Fruit fly (Drosophila melanogaster) S2 (cell line): ENCODE results near the gene CG7115.

Experiments used
- CG8478 ChIP-seq: fragments of >200 bp; optimal IDR thresholded peaks from 2 replicates; lab custom pipeline; 2018
- CTCF ChIP-seq, 2 experiments: fragments of >200 bp; optimal IDR thresholded peaks; 2 replicates each; lab custom pipeline; 2018

CG7115 gene

dm6 chr2L:7807563-7807962 is 13.4 kb upstream of the CG7115 start:
- TF ChIP-seq CG8478 (no peak), CTCF (optimal IDR thresholded peaks at IDR 0.05; lab: Kevin White, UChicago) (no peak)

- no peak for TF ChIP-seq CG8478
- peak; percentile 73 to 76 for TF ChIP-seq CTCF (optimal IDR thresholded peaks at IDR 0.05; lab: Kevin White, UChicago)
These were observed 11.9 kb upstream of the CG7115 start for dm6 chr2L:7808886-7809698.

- TF ChIP-seq CTCF (optimal IDR thresholded peaks at IDR 0.05; lab: Kevin White, UChicago) (no peak), CG8478 (no peak)
These were observed 11.3 kb upstream of the CG7115 start for dm6 chr2L:7809699-7810088.

dm6 chr2L:7810519-7810918 is 10.4 kb upstream of the CG7115 start, which contains the start of gene Cdc14:
Gene Cdc14 (minus strand): TSS chr2L:7810703.
- TF ChIP-seq CG8478 (no peak), CTCF (optimal IDR thresholded peaks at IDR 0.05; lab: Kevin White, UChicago) (peak in 1 of 2 experiments; percentile 1)

- TF ChIP-seq CTCF (optimal IDR thresholded peaks at IDR 0.05; lab: Kevin White, UChicago) (no peak), CG8478 (no peak)
These were observed 9.5 kb upstream of the CG7115 start, which contains the start of gene LanB1 for dm6 chr2L:7811249-7812002. Gene LanB1 (plus strand): TSS chr2L:7811438.

- TF ChIP-seq CG8478 (no peak), CTCF (optimal IDR thresholded peaks at IDR 0.05; lab: Kevin White, UChicago) (no peak)
These were observed 8.2 kb upstream of the CG7115 start for dm6 chr2L:7812555-7813339.

- no peak for TF ChIP-seq CG8478
- no peak for TF ChIP-seq CTCF (optimal IDR thresholded peaks at IDR 0.05; lab: Kevin White, UChicago)
These were observed 7.6 kb upstream of the CG7115 start for dm6 chr2L:7813357-7813756.

dm6 chr2L:7820408-7820807 is 543 bp upstream of the CG7115 start:
- TF ChIP-seq CG8478 (no peak), CTCF (optimal IDR thresholded peaks at IDR 0.05; lab: Kevin White, UChicago) (no peak)

dm6 chr2L:7821279-7821848 is 413 bp downstream of the CG7115 start:
- TF ChIP-seq CTCF (optimal IDR thresholded peaks at IDR 0.05; lab: Kevin White, UChicago): no peak
- no peak for TF ChIP-seq CG8478

dm6 chr2L:7827045-7828004 is 6.4 kb downstream of the CG7115 start, which contains the start of the genes Rack1 and mts:
Gene Rack1 (minus strand): TSS chr2L:7827315.
Gene mts (plus strand): TSS chr2L:7827650.
- TF ChIP-seq CG8478: no peak
- peak in 1 of 2 experiments; percentile 22 for TF ChIP-seq CTCF (optimal IDR thresholded peaks at IDR 0.05; lab: Kevin White, UChicago)

- TF ChIP-seq CTCF (optimal IDR thresholded peaks at IDR 0.05; lab: Kevin White, UChicago) (peak; percentile 22 to 60), CG8478 (no peak)
These were observed 7.3 kb downstream of the CG7115 start for dm6 chr2L:7828231-7828630.

- TF ChIP-seq CTCF (optimal IDR thresholded peaks at IDR 0.05; lab: Kevin White, UChicago) (no peak), CG8478 (no peak)
These were observed 8.0 kb downstream of the CG7115 start for dm6 chr2L:7828901-7829300.

dm6 chr2L:7833238-7833637 is 12.3 kb downstream of the CG7115 start:
- TF ChIP-seq CTCF (optimal IDR thresholded peaks at IDR 0.05; lab: Kevin White, UChicago) (no peak), CG8478 (no peak)

dm6 chr2L:7833650-7834049 is 12.7 kb downstream of the CG7115 start:
- TF ChIP-seq CTCF (optimal IDR thresholded peaks at IDR 0.05; lab: Kevin White, UChicago) (no peak), CG8478 (no peak)
